Worm (Caenorhabditis elegans): ENCODE data around the gene F21E9.2.

F21E9.2 gene

ce11 chrX:1329847-1330246, at the start of gene F21E9.2:
Gene F21E9.2, minus strand, starts transcription at chrX:1329947.
- TF ChIP-seq fax-1 (tag; optimal IDR thresholded peaks at IDR 0.05) (no peak), unc-86 (tag; optimal IDR thresholded peaks at IDR 0.05) (no peak), ets-4 (tag; optimal IDR thresholded peaks at IDR 0.05) (no peak), gmeb-2 (tag; optimal IDR thresholded peaks at IDR 0.05) (no peak), sox-2 (GFP tag; IDR thresholded peaks at IDR 0.05) (no peak), eyg-1 (tag; optimal IDR thresholded peaks at IDR 0.05) (no peak), ceh-31 (tag; optimal IDR thresholded peaks at IDR 0.05) (no peak), ahr-1 (tag; optimal IDR thresholded peaks at IDR 0.05) (no peak), pag-3 (tag; optimal IDR thresholded peaks at IDR 0.05; ENCODE audit: borderline replicate concordance) (no peak), ceh-2 (tag; optimal IDR thresholded peaks at IDR 0.05) (no peak), nhr-232 (tag; optimal IDR thresholded peaks at IDR 0.05) (no peak), C38D4.7 (GFP tag; optimal IDR thresholded peaks at IDR 0.05) (no peak), unc-55 (GFP tag; optimal IDR thresholded peaks at IDR 0.05) (no peak), unc-3 (GFP tag; conservative IDR thresholded peaks at IDR 0.05) (no peak), unc-3 (tag; optimal IDR thresholded peaks at IDR 0.05) (no peak)

- TF ChIP-seq pax-1 (tag; optimal IDR thresholded peaks at IDR 0.05) (no peak), Y22D7AL.16 (tag; optimal IDR thresholded peaks at IDR 0.05) (peak; percentile 85), elt-2 (tag; optimal IDR thresholded peaks at IDR 0.05) (peak; percentile 88), dve-1 (tag; optimal IDR thresholded peaks at IDR 0.05) (no peak), elt-4 (tag; optimal IDR thresholded peaks at IDR 0.05) (peak; percentile 80), fkh-10 (GFP tag; optimal IDR thresholded peaks at IDR 0.05) (peak; percentile 16), pha-2 (tag; optimal IDR thresholded peaks at IDR 0.05) (peak; percentile 81), pat-9 (tag; optimal IDR thresholded peaks at IDR 0.05) (peak; percentile 80), madf-2 (tag; optimal IDR thresholded peaks at IDR 0.05) (peak; percentile 82), ama-1 (optimal IDR thresholded peaks at IDR 0.05) (no peak), mec-3 (tag; optimal IDR thresholded peaks at IDR 0.05; ENCODE audit: borderline replicate concordance) (no peak), ceh-14 (tag; optimal IDR thresholded peaks at IDR 0.05) (peak; percentile 57), pha-4 (tag; optimal IDR thresholded peaks at IDR 0.05) (no peak), C38D4.7 (GFP tag; optimal IDR thresholded peaks at IDR 0.05) (peak; percentile 78), ceh-24 (tag; optimal IDR thresholded peaks at IDR 0.05) (no peak), ets-4 (tag; optimal IDR thresholded peaks at IDR 0.05) (peak; percentile 62), rnt-1 (tag; optimal IDR thresholded peaks at IDR 0.05) (peak; percentile 85), hlh-15 (tag; optimal IDR thresholded peaks at IDR 0.05) (peak; percentile 61), ceh-30 (tag; optimal IDR thresholded peaks at IDR 0.05) (peak; percentile 17), ceh-18 (tag; optimal IDR thresholded peaks at IDR 0.05) (peak; percentile 76), ceh-6 (GFP tag; optimal IDR thresholded peaks at IDR 0.05) (peak; percentile 90), pag-3 (tag; optimal IDR thresholded peaks at IDR 0.05; ENCODE audit: borderline replicate concordance) (peak; percentile 29), tbx-7 (tag; optimal IDR thresholded peaks at IDR 0.05) (peak; percentile 53), F13H6.1 (tag; optimal IDR thresholded peaks at IDR 0.05) (peak; percentile 58), ceh-2 (tag; optimal IDR thresholded peaks at IDR 0.05) (peak; percentile 68), ceh-31 (tag; optimal IDR thresholded peaks at IDR 0.05) (peak; percentile 68), hlh-8 (tag; optimal IDR thresholded peaks at IDR 0.05) (peak; percentile 56), K02D7.2 (tag; optimal IDR thresholded peaks at IDR 0.05) (peak; percentile 77), ttx-3 (tag; optimal IDR thresholded peaks at IDR 0.05) (peak; percentile 83), lim-6 (tag; optimal IDR thresholded peaks at IDR 0.05) (peak; percentile 79), sdc-2 (tag; optimal IDR thresholded peaks at IDR 0.05) (peak; percentile 97), hlh-6 (tag; optimal IDR thresholded peaks at IDR 0.05) (peak; percentile 89), nfya-1 (tag; optimal IDR thresholded peaks at IDR 0.05) (peak; percentile 77), K09A11.1 (tag; optimal IDR thresholded peaks at IDR 0.05; ENCODE audit: insufficient read depth) (no peak), hlh-30 (tag; optimal IDR thresholded peaks at IDR 0.05; ENCODE audit: insufficient read depth) (peak; percentile 34), sox-2 (GFP tag; IDR thresholded peaks at IDR 0.05) (peak; percentile 57; the same call in 1 of the 2 replicates), pqm-1 (tag; optimal IDR thresholded peaks at IDR 0.05) (peak; percentile 66), unc-55 (GFP tag; optimal IDR thresholded peaks at IDR 0.05) (no peak), gmeb-2 (tag; optimal IDR thresholded peaks at IDR 0.05) (peak; percentile 85), ceh-22 (tag; optimal IDR thresholded peaks at IDR 0.05) (no peak), hlh-13 (GFP tag; optimal IDR thresholded peaks at IDR 0.05) (peak; percentile 80), unc-86 (tag; optimal IDR thresholded peaks at IDR 0.05) (peak; percentile 77), nhr-232 (tag; optimal IDR thresholded peaks at IDR 0.05) (peak; percentile 79), tbx-2 (tag; optimal IDR thresholded peaks at IDR 0.05) (peak; percentile 80), che-1 (tag; optimal IDR thresholded peaks at IDR 0.05) (peak; percentile 86)
These were observed 49.6 kb upstream of the F21E9.2 start for ce11 chrX:1379391-1379790.

Data from whole organism, late embryonic.